Worm (Caenorhabditis elegans): ENCODE measurements around the gene hlh-31.
"Not testable (repeated sequence)": the region's sequence is repeated elsewhere in the genome, so short reads cannot be mapped to it uniquely, and the experiment has no call there.

hlh-31 gene

DNA sequence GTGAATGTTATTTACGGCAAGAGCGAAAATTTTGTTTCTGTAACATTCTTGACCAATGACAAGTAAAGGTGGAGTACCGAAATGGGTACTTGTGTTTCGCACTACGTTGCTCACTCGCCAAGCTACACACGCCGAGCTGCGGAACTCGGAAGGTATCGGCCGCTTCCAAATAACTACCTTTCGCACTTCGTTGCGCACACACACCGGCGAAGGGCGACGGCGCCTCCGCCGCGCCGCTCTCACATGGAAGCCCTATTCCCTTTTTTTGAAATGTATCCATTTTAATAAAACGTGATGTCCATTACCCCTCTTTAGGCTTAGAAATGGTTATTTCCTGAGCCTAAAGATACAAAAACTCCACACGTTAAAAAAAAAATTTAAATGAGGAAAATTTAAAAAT is 49.5 kb downstream of the hlh-31 start:
- TF ChIP-seq aly-2 (tag; optimal IDR thresholded peaks at IDR 0.05) (no peak), zip-4 (GFP tag; optimal IDR thresholded peaks at IDR 0.05) (no peak), unc-62 (GFP tag; optimal IDR thresholded peaks at IDR 0.05) (no peak)

ce11 chrIV:16307925-16308324 is 50.5 kb downstream of the hlh-31 start, which contains the start of gene rac-2:
TSS of gene rac-2 (plus strand) at chrIV:16308225.
- not testable (repeated sequence) for TF ChIP-seq nhr-84 (tag; optimal IDR thresholded peaks at IDR 0.05); Y116A8C.19 (tag; optimal IDR thresholded peaks at IDR 0.05; ENCODE audit: borderline replicate concordance); swsn-7 (tag; optimal IDR thresholded peaks at IDR 0.05)

All from whole organism, L1 larva.